Worm (Caenorhabditis elegans): ENCODE measurements around the gene cku-70.

The cku-70 gene

DNA sequence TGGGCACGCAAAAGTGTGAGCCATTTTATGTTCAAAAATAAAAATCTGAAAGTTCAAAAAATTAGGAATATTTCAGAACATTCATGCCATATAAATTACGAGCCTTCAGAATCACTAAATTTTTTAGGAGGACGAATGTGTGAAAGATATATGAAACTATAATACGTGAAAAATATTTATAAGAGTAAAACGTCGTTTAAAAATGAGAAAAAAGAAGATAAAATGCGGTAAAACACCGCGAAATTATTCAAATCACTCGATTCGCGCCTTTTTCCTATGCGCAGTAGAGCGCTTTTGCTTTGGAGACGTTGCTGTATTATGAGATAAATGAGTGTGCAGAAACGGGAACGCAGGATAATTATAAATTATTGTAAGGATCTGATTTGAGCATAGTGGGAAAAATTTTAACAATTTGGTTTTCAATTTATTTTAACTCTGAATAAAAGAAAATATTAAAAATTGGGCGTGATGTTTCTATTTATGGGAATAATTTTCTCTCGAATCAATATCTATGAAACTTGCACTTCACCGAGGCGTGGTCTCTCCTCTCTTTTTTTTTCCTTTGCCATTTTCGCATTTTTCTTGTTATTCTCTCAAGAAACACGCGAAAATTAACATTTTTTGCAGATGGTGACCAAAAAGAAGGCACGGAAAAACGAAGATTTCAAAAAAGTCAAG lies 35.3 kb upstream of the cku-70 start, which contains the start of the genes sup-35 and Y48A6C.4:
sup-35 (minus strand) TSS at position 51 of the 678 bp plus-strand sequence.
Y48A6C.4 (plus strand) TSS at position 628 of the 678 bp plus-strand sequence.
- TF ChIP-seq R02D3.7 (tag; optimal IDR thresholded peaks at IDR 0.05) (no peak), snpc-4 (tag; optimal IDR thresholded peaks at IDR 0.05) (peak; percentile 13), zfp-3 (GFP tag; conservative IDR thresholded peaks at IDR 0.05) (no peak), arid-1 (GFP tag; conservative IDR thresholded peaks at IDR 0.05) (0 out of 2 replicates have a peak, but pooled peaks have one; percentile 43), Y75B8A.6 (GFP tag; IDR thresholded peaks at IDR 0.05) (no peak), nhr-10 (tag; optimal IDR thresholded peaks at IDR 0.05) (no peak), mdt-29 (GFP tag; IDR thresholded peaks at IDR 0.05) (no peak), ctbp-1 (GFP tag; IDR thresholded peaks at IDR 0.05) (no peak), saeg-2 (GFP tag; IDR thresholded peaks at IDR 0.05) (no peak), spr-1 (tag; optimal IDR thresholded peaks at IDR 0.05) (peak; percentile 21), dmd-8 (GFP tag; IDR thresholded peaks at IDR 0.05) (no peak), ceh-20 (GFP tag; IDR thresholded peaks at IDR 0.05) (no peak), nhr-237 (tag; optimal IDR thresholded peaks at IDR 0.05) (no peak), daf-19 (GFP tag; conservative IDR thresholded peaks at IDR 0.05) (no peak), ceh-62 (tag; optimal IDR thresholded peaks at IDR 0.05) (no peak), pqm-1 (tag; optimal IDR thresholded peaks at IDR 0.05) (no peak), nhr-48 (tag; optimal IDR thresholded peaks at IDR 0.05) (no peak), lir-3 (tag; optimal IDR thresholded peaks at IDR 0.05) (peak; percentile 8), D1046.2 (GFP tag; IDR thresholded peaks at IDR 0.05) (no peak), nhr-111 (GFP tag; optimal IDR thresholded peaks at IDR 0.05) (no peak), ztf-11 (tag; optimal IDR thresholded peaks at IDR 0.05) (no peak), dmd-9 (GFP tag; IDR thresholded peaks at IDR 0.05) (0 out of 2 replicates have a peak, but pooled peaks have one; percentile 5), ceh-32 (tag; optimal IDR thresholded peaks at IDR 0.05; ENCODE audit: poor library complexity) (no peak), attf-4 (tag; optimal IDR thresholded peaks at IDR 0.05) (no peak), mxl-2 (GFP tag; conservative IDR thresholded peaks at IDR 0.05) (no peak), ZK337.2 (GFP tag; IDR thresholded peaks at IDR 0.05) (no peak), ces-1 (GFP tag; optimal IDR thresholded peaks at IDR 0.05) (no peak), lim-7 (GFP tag; IDR thresholded peaks at IDR 0.05) (no peak), daf-16 (GFP tag; optimal IDR thresholded peaks at IDR 0.05) (peak in 1 of 2 experiments; percentile 14), daf-16 (tag; optimal IDR thresholded peaks at IDR 0.05) (peak; percentile 21), skn-1 (tag; optimal IDR thresholded peaks at IDR 0.05) (no peak), unc-39 (tag; optimal IDR thresholded peaks at IDR 0.05) (no peak), sdz-12 (GFP tag; optimal IDR thresholded peaks at IDR 0.05) (no peak), nhr-102 (tag; optimal IDR thresholded peaks at IDR 0.05) (peak; percentile 50), nhr-42 (GFP tag; IDR thresholded peaks at IDR 0.05) (no peak), php-3 (GFP tag; IDR thresholded peaks at IDR 0.05) (no peak), Y105C5A.15 (GFP tag; IDR thresholded peaks at IDR 0.05) (no peak), nhr-41 (GFP tag; IDR thresholded peaks at IDR 0.05) (no peak), fos-1 (tag; optimal IDR thresholded peaks at IDR 0.05) (no peak), tra-1 (GFP tag; IDR thresholded peaks at IDR 0.05) (no peak), gei-8 (GFP tag; optimal IDR thresholded peaks at IDR 0.05) (no peak), F10B5.3 (tag; optimal IDR thresholded peaks at IDR 0.05) (no peak), jun-1 (tag; optimal IDR thresholded peaks at IDR 0.05) (no peak), T20F7.1 (GFP tag; optimal IDR thresholded peaks at IDR 0.05) (peak; percentile 79), Y5F2A.4 (GFP tag; optimal IDR thresholded peaks at IDR 0.05) (no peak), hlh-30 (tag; optimal IDR thresholded peaks at IDR 0.05; ENCODE audit: insufficient read depth) (peak; percentile 51), zip-11 (GFP tag; IDR thresholded peaks at IDR 0.05) (no peak), dmd-6 (GFP tag; IDR thresholded peaks at IDR 0.05) (peak; percentile 31; the same call in 1 of the 2 replicates), lin-15B (tag; optimal IDR thresholded peaks at IDR 0.05) (peak; percentile 58), zfp-2 (tag; optimal IDR thresholded peaks at IDR 0.05) (no peak), madf-9 (GFP tag; conservative IDR thresholded peaks at IDR 0.05) (no peak)
